Fruit fly (Drosophila melanogaster) S2 (cell line): Measurements from ENCODE around the gene eIF3d1.

ENCODE experiments used
- CG8478 ChIP-seq: fragments of >200 bp; optimal IDR thresholded peaks from 2 replicates; lab custom pipeline; 2018
- CTCF ChIP-seq, 2 experiments: fragments of >200 bp; optimal IDR thresholded peaks; 2 replicates each; lab custom pipeline; 2018

DNA sequence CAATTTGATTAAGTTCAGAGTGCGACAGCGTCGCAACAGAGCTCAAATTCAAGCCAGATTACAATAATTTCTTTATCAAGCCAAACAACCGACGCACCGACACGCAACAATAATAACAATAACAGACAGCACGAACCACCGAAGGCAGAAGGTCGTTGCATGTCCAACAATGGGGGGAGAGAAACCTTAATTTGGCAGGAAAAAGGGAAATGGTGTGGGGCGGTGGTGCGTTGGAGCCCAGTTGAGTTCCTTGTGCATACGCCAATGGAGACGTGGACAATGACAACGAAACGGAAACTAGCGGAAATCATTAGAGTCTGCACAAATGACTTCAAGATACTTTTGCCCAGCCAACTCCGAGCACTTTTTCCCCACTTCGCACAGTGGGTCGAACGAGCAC is 40.3 kb upstream of the eIF3d1 start:
- TF ChIP-seq CTCF (optimal IDR thresholded peaks at IDR 0.05; lab: Kevin White, UChicago), result no peak
- TF ChIP-seq CG8478, result no peak
